Worm (Caenorhabditis elegans): Measurements from ENCODE around the gene acr-23.
"Not testable (repeated sequence)": the region's sequence is repeated elsewhere in the genome, so short reads cannot be mapped to it uniquely, and the experiment has no call there.

Gene acr-23

ce11 chrV:3632249-3633030 lies 26.9 kb downstream of the acr-23 start:
- no peak for TF ChIP-seq mls-2 (tag; optimal IDR thresholded peaks at IDR 0.05)
- TF ChIP-seq sptf-1 (tag; optimal IDR thresholded peaks at IDR 0.05) = no peak
- TF ChIP-seq bed-3 (GFP tag; optimal IDR thresholded peaks at IDR 0.05) = no peak
- no peak for TF ChIP-seq tbx-8 (GFP tag; optimal IDR thresholded peaks at IDR 0.05)
- no peak for TF ChIP-seq nhr-76 (tag; optimal IDR thresholded peaks at IDR 0.05)
- no peak for TF ChIP-seq blmp-1 (tag; optimal IDR thresholded peaks at IDR 0.05)
- no peak for TF ChIP-seq nhr-237 (tag; optimal IDR thresholded peaks at IDR 0.05)
- TF ChIP-seq mab-5 (tag; optimal IDR thresholded peaks at IDR 0.05) = no peak
- no peak for TF ChIP-seq elt-1 (tag; optimal IDR thresholded peaks at IDR 0.05; ENCODE audit: borderline replicate concordance, insufficient read depth)
- TF ChIP-seq sem-2 (GFP tag; optimal IDR thresholded peaks at IDR 0.05) = no peak
- TF ChIP-seq M03D4.4 (tag; optimal IDR thresholded peaks at IDR 0.05) = no peak
- no peak for TF ChIP-seq drap-1 (GFP tag; optimal IDR thresholded peaks at IDR 0.05)
- no peak for TF ChIP-seq unc-39 (tag; optimal IDR thresholded peaks at IDR 0.05)
- no peak for TF ChIP-seq zip-8 (tag; optimal IDR thresholded peaks at IDR 0.05)
- TF ChIP-seq nhr-28 (tag; optimal IDR thresholded peaks at IDR 0.05) = no peak
- no peak for TF ChIP-seq cnd-1 (tag; optimal IDR thresholded peaks at IDR 0.05)

ce11 chrV:3631591-3631990 lies 27.8 kb downstream of the acr-23 start, which contains the start of gene F59B1.6:
TSS of gene F59B1.6 (minus strand) at chrV:3631691.
- TF ChIP-seq unc-62 (GFP tag; optimal IDR thresholded peaks at IDR 0.05) (no peak), sptf-1 (tag; optimal IDR thresholded peaks at IDR 0.05) (no peak), tbx-8 (GFP tag; optimal IDR thresholded peaks at IDR 0.05) (no peak), nhr-237 (tag; optimal IDR thresholded peaks at IDR 0.05) (no peak), lin-32 (GFP tag; optimal IDR thresholded peaks at IDR 0.05) (no peak), nhr-28 (tag; optimal IDR thresholded peaks at IDR 0.05) (no peak), flh-1 (GFP tag; optimal IDR thresholded peaks at IDR 0.05) (no peak), lin-13 (tag; optimal IDR thresholded peaks at IDR 0.05) (no peak), ceh-43 (GFP tag; optimal IDR thresholded peaks at IDR 0.05) (no peak), snpc-4 (tag; optimal IDR thresholded peaks at IDR 0.05) (no peak), bed-3 (GFP tag; optimal IDR thresholded peaks at IDR 0.05) (no peak), ceh-39 (tag; optimal IDR thresholded peaks at IDR 0.05) (no peak), sem-2 (GFP tag; optimal IDR thresholded peaks at IDR 0.05) (no peak), unc-39 (tag; optimal IDR thresholded peaks at IDR 0.05) (no peak), nhr-12 (tag; optimal IDR thresholded peaks at IDR 0.05) (no peak)

DNA sequence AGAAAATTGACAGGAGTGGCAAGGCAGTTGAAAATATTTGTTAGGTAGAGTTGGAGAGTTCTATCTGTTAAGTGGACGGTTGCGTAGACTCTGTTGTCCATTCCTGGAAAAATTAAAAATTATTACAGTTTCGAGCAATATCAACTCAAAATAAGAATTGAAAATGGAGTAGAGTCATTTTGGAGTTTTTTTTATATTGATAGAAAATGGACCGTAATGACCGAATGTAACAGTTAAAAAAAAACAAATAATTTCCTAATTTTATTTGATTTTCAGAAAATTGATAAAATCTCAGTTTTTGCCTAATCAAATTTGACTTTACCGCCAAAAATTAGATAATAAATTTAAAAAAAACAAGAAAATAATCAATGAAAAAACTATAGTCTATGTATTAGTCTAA lies 32.4 kb downstream of the acr-23 start, which contains the start of gene F59B1.4:
F59B1.4 (minus strand) TSS at position 101 of the 400 bp plus-strand sequence.
- TF ChIP-seq unc-120 (tag; optimal IDR thresholded peaks at IDR 0.05; ENCODE audit: poor library complexity, severe bottlenecking) (no peak), ztf-11 (tag; optimal IDR thresholded peaks at IDR 0.05) (no peak), mab-5 (tag; optimal IDR thresholded peaks at IDR 0.05) (no peak), nhr-12 (tag; optimal IDR thresholded peaks at IDR 0.05) (no peak), mep-1 (tag; optimal IDR thresholded peaks at IDR 0.05) (no peak), elt-1 (tag; optimal IDR thresholded peaks at IDR 0.05; ENCODE audit: borderline replicate concordance, insufficient read depth) (no peak), nhr-76 (tag; optimal IDR thresholded peaks at IDR 0.05) (no peak), ces-1 (GFP tag; optimal IDR thresholded peaks at IDR 0.05) (no peak), unc-39 (tag; optimal IDR thresholded peaks at IDR 0.05) (no peak), elt-3 (tag; optimal IDR thresholded peaks at IDR 0.05) (no peak)

DNA sequence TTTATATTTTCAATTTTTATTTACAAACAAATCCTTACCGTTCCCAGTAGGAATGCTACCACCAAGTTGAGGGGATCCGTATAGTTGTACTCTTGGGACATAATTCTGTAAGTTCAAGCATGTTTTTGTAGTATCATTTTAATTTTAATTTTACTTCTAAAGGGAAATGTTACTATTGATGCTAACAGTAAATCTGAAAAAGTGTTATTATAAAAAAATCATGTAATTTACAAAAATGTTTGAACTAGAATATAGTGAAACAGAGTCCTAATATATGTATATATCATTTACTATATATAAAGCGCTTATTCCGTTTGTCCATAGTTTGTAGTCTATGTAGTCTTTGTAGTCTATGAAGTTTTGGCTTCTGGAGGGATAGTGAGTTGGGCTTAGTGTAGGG lies 38.8 kb downstream of the acr-23 start, which contains the start of gene srx-93:
srx-93 (minus strand) TSS at position 101 of the 400 bp plus-strand sequence.
- not testable (repeated sequence) for TF ChIP-seq flh-1 (GFP tag; optimal IDR thresholded peaks at IDR 0.05); bed-3 (GFP tag; optimal IDR thresholded peaks at IDR 0.05); mep-1 (tag; optimal IDR thresholded peaks at IDR 0.05)

DNA sequence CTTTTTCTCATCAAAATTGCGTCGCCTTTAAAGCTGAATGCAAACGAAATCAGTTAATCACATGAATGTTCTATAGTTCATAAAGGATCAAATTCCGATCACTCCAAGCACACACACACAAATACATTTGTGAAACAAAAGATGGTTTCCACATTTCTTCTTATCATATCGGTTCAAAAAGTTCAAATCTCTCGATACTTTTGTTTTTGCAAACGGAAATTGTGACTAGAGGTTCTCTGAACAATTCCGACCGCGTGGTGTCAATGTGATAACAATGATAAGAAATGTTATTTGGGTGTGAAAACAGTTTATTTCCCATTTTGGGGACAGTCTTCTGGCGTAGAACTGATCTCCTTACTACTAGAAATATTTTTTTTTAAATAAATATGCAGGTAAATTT lies 42.5 kb downstream of the acr-23 start:
- no peak for TF ChIP-seq lin-32 (GFP tag; optimal IDR thresholded peaks at IDR 0.05)
- TF ChIP-seq nhr-237 (tag; optimal IDR thresholded peaks at IDR 0.05) = no peak
- TF ChIP-seq ceh-43 (GFP tag; optimal IDR thresholded peaks at IDR 0.05) = no peak
- no peak for TF ChIP-seq bed-3 (GFP tag; optimal IDR thresholded peaks at IDR 0.05)
- TF ChIP-seq M03D4.4 (tag; optimal IDR thresholded peaks at IDR 0.05) = no peak
- no peak for TF ChIP-seq snpc-4 (tag; optimal IDR thresholded peaks at IDR 0.05)
- TF ChIP-seq nhr-28 (tag; optimal IDR thresholded peaks at IDR 0.05) = no peak
- TF ChIP-seq pha-4 (tag; optimal IDR thresholded peaks at IDR 0.05) = no peak
- TF ChIP-seq lsy-2 (tag; optimal IDR thresholded peaks at IDR 0.05) = no peak
- TF ChIP-seq elt-1 (tag; optimal IDR thresholded peaks at IDR 0.05; ENCODE audit: borderline replicate concordance, insufficient read depth) = no peak
- TF ChIP-seq sptf-1 (tag; optimal IDR thresholded peaks at IDR 0.05) = no peak
- TF ChIP-seq unc-120 (tag; optimal IDR thresholded peaks at IDR 0.05; ENCODE audit: poor library complexity, severe bottlenecking) = no peak
- no peak for TF ChIP-seq unc-39 (tag; optimal IDR thresholded peaks at IDR 0.05)
- TF ChIP-seq ceh-39 (tag; optimal IDR thresholded peaks at IDR 0.05) = no peak
- no peak for TF ChIP-seq hlh-1 (tag; optimal IDR thresholded peaks at IDR 0.05)

All from whole organism, mixed stage, embryonic.